Worm (Caenorhabditis elegans): ENCODE data around the gene rpl-10.

The rpl-10 gene

DNA sequence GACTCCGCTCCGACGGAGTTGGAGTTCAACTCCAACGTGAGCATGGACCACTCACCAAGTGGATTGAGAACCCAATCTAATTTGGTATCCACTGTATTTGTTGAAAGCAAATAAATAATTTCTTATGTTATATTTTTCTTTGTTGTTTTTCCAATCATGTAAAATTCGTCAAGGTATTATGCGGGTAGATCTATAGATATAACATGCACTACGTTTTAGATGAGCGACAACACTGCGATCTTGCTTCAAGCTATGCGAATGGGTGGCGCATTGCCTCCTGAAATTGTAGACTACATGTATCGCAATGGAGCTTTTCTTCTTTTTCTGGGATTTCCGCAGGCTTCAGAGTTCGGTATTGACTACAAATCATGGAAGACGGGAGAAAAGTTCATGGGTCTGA, 862 bp downstream of the rpl-10 start, which contains the start of gene F10B5.2 (continued):
- TF ChIP-seq ztf-25 (GFP tag; IDR thresholded peaks at IDR 0.05), result 0 out of 2 replicates have a peak, but pooled peaks have one; percentile 29
- peak; percentile 51; the same call in 1 of the 2 replicates for TF ChIP-seq madf-3 (GFP tag; IDR thresholded peaks at IDR 0.05)
- TF ChIP-seq egl-44 (GFP tag; IDR thresholded peaks at IDR 0.05), result no peak
- no peak for TF ChIP-seq nhr-179 (tag; optimal IDR thresholded peaks at IDR 0.05)
- TF ChIP-seq B0035.1 (tag; optimal IDR thresholded peaks at IDR 0.05), result no peak
- TF ChIP-seq D2030.7 (GFP tag; IDR thresholded peaks at IDR 0.05), result peak; percentile 38
- no peak for TF ChIP-seq ceh-58 (GFP tag; IDR thresholded peaks at IDR 0.05)
- TF ChIP-seq ztf-28 (GFP tag; IDR thresholded peaks at IDR 0.05), result no peak
- TF ChIP-seq lir-1 (GFP tag; conservative IDR thresholded peaks at IDR 0.05), result no peak
- peak; percentile 66; the same call in 1 of the 2 replicates for TF ChIP-seq Y53G8AR.9 (GFP tag; conservative IDR thresholded peaks at IDR 0.05)
- peak; percentile 37 for TF ChIP-seq hrde-1 (tag; optimal IDR thresholded peaks at IDR 0.05; ENCODE audit: borderline replicate concordance)
- TF ChIP-seq nhr-120 (GFP tag; IDR thresholded peaks at IDR 0.05), result no peak
- no peak for TF ChIP-seq akir-1 (GFP tag; optimal IDR thresholded peaks at IDR 0.05)
- no peak for TF ChIP-seq snpc-1.1 (tag; optimal IDR thresholded peaks at IDR 0.05; ENCODE audit: insufficient read depth)
- no peak for TF ChIP-seq sptf-2 (GFP tag; optimal IDR thresholded peaks at IDR 0.05)
- peak; percentile 51 for TF ChIP-seq lin-54 (GFP tag; optimal IDR thresholded peaks at IDR 0.05)
- no peak for TF ChIP-seq hlh-26 (GFP tag; conservative IDR thresholded peaks at IDR 0.05)
- no peak for TF ChIP-seq Y95B8A.8 (GFP tag; IDR thresholded peaks at IDR 0.05)
- peak; percentile 39 for TF ChIP-seq hmg-1.2 (GFP tag; IDR thresholded peaks at IDR 0.05)
- no peak for TF ChIP-seq cebp-1 (GFP tag; IDR thresholded peaks at IDR 0.05)
- no peak for TF ChIP-seq cebp-1 (tag; optimal IDR thresholded peaks at IDR 0.05)
- TF ChIP-seq mel-28 (tag; optimal IDR thresholded peaks at IDR 0.05; ENCODE audit: borderline replicate concordance), result no peak
- no peak for TF ChIP-seq sea-2 (GFP tag; IDR thresholded peaks at IDR 0.05)
- TF ChIP-seq B0336.3 (GFP tag; IDR thresholded peaks at IDR 0.05), result peak; percentile 68; the same call in 1 of the 2 replicates
- TF ChIP-seq mcd-1 (GFP tag; IDR thresholded peaks at IDR 0.05), result no peak
- TF ChIP-seq B0261.1 (tag; optimal IDR thresholded peaks at IDR 0.05), result no peak
- no peak for TF ChIP-seq somi-1 (GFP tag; optimal IDR thresholded peaks at IDR 0.05)
- TF ChIP-seq rec-8 (tag; optimal IDR thresholded peaks at IDR 0.05), result no peak
- TF ChIP-seq ets-4 (GFP tag; optimal IDR thresholded peaks at IDR 0.05), result no peak
- no peak for TF ChIP-seq efl-1 (GFP tag; optimal IDR thresholded peaks at IDR 0.05)

DNA sequence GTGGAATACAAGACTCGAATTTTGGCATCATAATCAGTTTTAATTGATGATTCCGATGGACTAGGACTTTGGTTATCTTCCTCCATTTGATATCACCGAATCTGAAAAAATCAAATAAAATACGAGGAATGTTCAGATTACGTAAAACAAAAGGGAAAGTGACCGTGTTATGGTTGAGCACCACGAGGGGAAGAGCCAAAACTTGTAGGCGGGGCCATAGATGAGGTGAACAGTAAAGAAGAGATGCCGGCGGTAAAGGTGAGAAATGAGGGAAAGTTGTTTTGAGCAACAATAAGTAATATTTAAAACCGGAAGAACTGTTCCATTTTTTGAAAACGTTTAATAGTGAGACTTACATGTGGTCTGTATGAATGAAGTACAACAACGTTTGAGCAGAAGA, 6.2 kb downstream of the rpl-10 start, which contains the start of gene F10B5.3:
F10B5.3 (minus strand) TSS at position 101 of the 400 bp plus-strand sequence.
- TF ChIP-seq mxl-1 (tag; optimal IDR thresholded peaks at IDR 0.05) (no peak), B0336.3 (GFP tag; IDR thresholded peaks at IDR 0.05) (no peak), attf-3 (GFP tag; conservative IDR thresholded peaks at IDR 0.05) (no peak), ztf-25 (GFP tag; IDR thresholded peaks at IDR 0.05) (no peak), F22D6.2 (tag; optimal IDR thresholded peaks at IDR 0.05) (no peak), ceh-91 (GFP tag; IDR thresholded peaks at IDR 0.05) (no peak), akir-1 (GFP tag; optimal IDR thresholded peaks at IDR 0.05) (no peak), F55B11.4 (tag; optimal IDR thresholded peaks at IDR 0.05; ENCODE audit: borderline replicate concordance, insufficient read depth) (no peak), bed-2 (GFP tag; IDR thresholded peaks at IDR 0.05) (no peak), ceh-27 (GFP tag; optimal IDR thresholded peaks at IDR 0.05) (no peak), F52B5.7 (tag; optimal IDR thresholded peaks at IDR 0.05) (no peak), bed-1 (GFP tag; IDR thresholded peaks at IDR 0.05) (no peak)
